Fruit fly (Drosophila melanogaster): Measurements from ENCODE around the gene Syn.

Syn gene

DNA sequence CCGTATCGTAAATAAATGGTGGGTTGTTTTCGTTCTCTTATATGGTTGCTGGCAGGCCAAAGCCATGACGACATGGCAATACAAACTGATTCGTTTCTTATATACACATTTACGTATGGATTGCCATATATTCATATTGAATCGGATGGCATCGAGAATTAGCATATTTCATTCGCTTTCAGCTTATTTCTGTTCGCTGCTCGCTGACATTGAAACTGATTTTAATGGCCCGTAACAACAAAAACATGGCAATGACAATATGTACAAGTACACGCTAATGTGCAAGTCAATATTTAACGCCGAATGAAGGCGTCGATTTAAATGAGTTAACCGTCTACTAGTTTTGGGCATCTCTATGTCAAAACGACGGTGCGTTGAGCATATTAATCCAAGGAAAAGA lies 4.5 kb upstream of the Syn start (continued):
- TF ChIP-seq zen (tag; optimal IDR thresholded peaks at IDR 0.05) = no peak
- peak; percentile 25 for TF ChIP-seq fd3F (GFP tag; optimal IDR thresholded peaks at IDR 0.05)
- TF ChIP-seq CG2678 (tag; optimal IDR thresholded peaks at IDR 0.05) = peak; percentile 59
- peak; percentile 23 for TF ChIP-seq Fer3 (tag; optimal IDR thresholded peaks at IDR 0.05)
- TF ChIP-seq CG2712 (tag; optimal IDR thresholded peaks at IDR 0.05) = no peak
- no peak for TF ChIP-seq gfzf (GFP tag; optimal IDR thresholded peaks at IDR 0.05)
- TF ChIP-seq cad (GFP tag; optimal IDR thresholded peaks at IDR 0.05) = no peak
- no peak for TF ChIP-seq Dll (GFP tag; IDR thresholded peaks at IDR 0.05; ENCODE audit: partially characterized antibody)
- no peak for TF ChIP-seq vfl (GFP tag; optimal IDR thresholded peaks at IDR 0.05)
- 0 out of 3 replicates have a peak, but pooled peaks have one; percentile 61 for TF ChIP-seq so (GFP tag; IDR thresholded peaks at IDR 0.05)
- TF ChIP-seq CG11695 (GFP tag; IDR thresholded peaks at IDR 0.05) = no peak

DNA sequence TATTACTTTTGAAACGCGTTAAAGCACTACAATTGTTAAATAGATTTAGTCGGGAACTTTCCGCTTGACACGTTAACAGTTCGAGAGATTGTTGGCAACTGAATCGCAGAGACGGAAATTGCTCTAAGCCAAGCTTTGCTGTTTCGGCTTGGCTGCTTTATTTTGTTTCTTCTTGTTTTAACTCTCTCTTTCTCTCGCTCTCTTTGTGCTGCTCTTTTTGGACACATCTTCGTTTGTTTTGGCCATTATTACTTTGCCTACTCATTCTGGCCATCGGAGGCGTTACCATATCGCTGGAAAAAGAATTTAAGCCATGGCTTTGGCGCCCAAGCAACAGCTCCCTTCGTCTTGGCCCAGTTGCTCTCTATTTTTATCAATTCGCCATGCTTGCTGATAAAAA lies 969 bp upstream of the Syn start, which contains the start of gene CG12814:
Gene CG12814 (minus strand): TSS at position 84 of the 400 bp plus-strand sequence.
- TF ChIP-seq Med (GFP tag) (peak; percentile 36), HLH4C (GFP tag; IDR thresholded peaks at IDR 0.05; ENCODE audit: partially characterized antibody) (no peak), Lhr (GFP tag; optimal IDR thresholded peaks at IDR 0.05) (peak; percentile 2), CG8359 (GFP tag; optimal IDR thresholded peaks at IDR 0.05; ENCODE audit: borderline replicate concordance) (no peak), Rfx (GFP tag; IDR thresholded peaks at IDR 0.05) (no peak; the same call in 1 of the 2 replicates), CG11504 (tag; optimal IDR thresholded peaks at IDR 0.05) (no peak), YL-1 (GFP tag; optimal IDR thresholded peaks at IDR 0.05) (no peak), CG7987 (GFP tag; optimal IDR thresholded peaks at IDR 0.05) (no peak), CG4617 (GFP tag; optimal IDR thresholded peaks at IDR 0.05; ENCODE audit: borderline replicate concordance) (no peak), sqz (GFP tag; optimal IDR thresholded peaks at IDR 0.05) (peak; percentile 20), tap (tag; optimal IDR thresholded peaks at IDR 0.05) (no peak), bsh (GFP tag; optimal IDR thresholded peaks at IDR 0.05) (peak in 1 of 2 experiments; percentile 72), dimm (GFP tag; IDR thresholded peaks at IDR 0.05) (no peak), abd-A (tag; optimal IDR thresholded peaks at IDR 0.05) (peak; percentile 61), oc (tag; optimal IDR thresholded peaks at IDR 0.05) (peak; percentile 14), ci (GFP tag; IDR thresholded peaks at IDR 0.05) (0 out of 3 replicates have a peak, but pooled peaks have one; percentile 27), kni (GFP tag; optimal IDR thresholded peaks at IDR 0.05) (peak; percentile 41), lbe (GFP tag; optimal IDR thresholded peaks at IDR 0.05) (peak; percentile 41), CG31441 (GFP tag; IDR thresholded peaks at IDR 0.05) (no peak), CG17912 (GFP tag; optimal IDR thresholded peaks at IDR 0.05) (no peak), schlank (tag; optimal IDR thresholded peaks at IDR 0.05) (no peak), CG3281 (GFP tag; optimal IDR thresholded peaks at IDR 0.05) (no peak), stwl (tag; optimal IDR thresholded peaks at IDR 0.05) (peak; percentile 8), CG15479 (GFP tag; optimal IDR thresholded peaks at IDR 0.05) (no peak), CG8478 (optimal IDR thresholded peaks at IDR 0.05) (no peak), CG12299 (tag; optimal IDR thresholded peaks at IDR 0.05) (peak; percentile 15), CG16813 (GFP tag; IDR thresholded peaks at IDR 0.05; ENCODE audit: partially characterized antibody) (no peak), CG34376 (GFP tag; optimal IDR thresholded peaks at IDR 0.05) (peak; percentile 4), Dip3 (GFP tag; optimal IDR thresholded peaks at IDR 0.05) (no peak), chinmo (GFP tag; IDR thresholded peaks at IDR 0.05; ENCODE audit: partially characterized antibody) (0 out of 4 replicates have a peak, but pooled peaks have one; percentile 41), CG4424 (GFP tag; optimal IDR thresholded peaks at IDR 0.05) (no peak), disco-r (GFP tag; optimal IDR thresholded peaks at IDR 0.05) (no peak), dmrt11E (tag; optimal IDR thresholded peaks at IDR 0.05) (no peak), Hr78 (GFP tag; optimal IDR thresholded peaks at IDR 0.05) (no peak), CG13624 (GFP tag; optimal IDR thresholded peaks at IDR 0.05) (peak; percentile 7), gsb-n (tag; optimal IDR thresholded peaks at IDR 0.05) (peak; percentile 26), sens (GFP tag) (peak; percentile 14), CHES-1-like (GFP tag; optimal IDR thresholded peaks at IDR 0.05) (no peak)

All from whole organism, embryonic.